Worm (Caenorhabditis elegans) whole organism, late embryonic: ENCODE data around the gene F12D9.2.

Source experiments
- C08G9.2 ChIP-seq: sonication (generic microtip); optimal IDR thresholded peaks from 2 replicates; lab custom pipeline; 2016; ENCODE audit warnings: mild to moderate bottlenecking, missing genetic modification characterization, moderate library complexity, missing compliant biosample characterization
- C38D4.7 ChIP-seq: fragments of 200-800 bp; sonication (Bioruptor generic); optimal IDR thresholded peaks from 2 replicates; lab custom pipeline; 2018; ENCODE audit warnings: mild to moderate bottlenecking, missing genetic modification characterization, moderate library complexity, missing compliant biosample characterization
- K02D7.2 ChIP-seq: sonication (generic microtip); optimal IDR thresholded peaks from 2 replicates; lab custom pipeline; 2017; ENCODE audit warnings: mild to moderate bottlenecking, missing genetic modification characterization, missing compliant biosample characterization
- K09A11.1 ChIP-seq: sonication (generic microtip); optimal IDR thresholded peaks from 2 replicates; lab custom pipeline; 2017; ENCODE audit warnings: antibody characterized with exemption, mild to moderate bottlenecking, missing genetic modification characterization, missing compliant biosample characterization; ENCODE audit not compliant: insufficient read depth
- T23F11.4 ChIP-seq: fragments of 200-800 bp; sonication (Bioruptor generic); optimal IDR thresholded peaks from 2 replicates; lab custom pipeline; 2018; ENCODE audit warnings: mild to moderate bottlenecking, missing genetic modification characterization, missing compliant biosample characterization
- ama-1 ChIP-seq: fragments of 150-350 bp; optimal IDR thresholded peaks from 2 replicates; lab custom pipeline; 2014
- ceh-14 ChIP-seq: sonication (generic microtip); optimal IDR thresholded peaks from 2 replicates; lab custom pipeline; 2016; ENCODE audit warnings: missing genotype, missing genetic modification characterization, missing compliant biosample characterization
- ceh-18 ChIP-seq: sonication (generic microtip); optimal IDR thresholded peaks from 2 replicates; lab custom pipeline; 2016; ENCODE audit warnings: missing genetic modification characterization, missing compliant biosample characterization
- ceh-2 ChIP-seq: sonication (generic microtip); optimal IDR thresholded peaks from 2 replicates; lab custom pipeline; 2016; ENCODE audit warnings: missing genotype, missing genetic modification characterization, missing compliant biosample characterization
- ceh-22 ChIP-seq: sonication (generic microtip); optimal IDR thresholded peaks from 2 replicates; lab custom pipeline; 2017; ENCODE audit warnings: missing biosample characterization, missing genetic modification characterization
- ceh-30 ChIP-seq: fragments of 150-350 bp; optimal IDR thresholded peaks from 2 replicates; lab custom pipeline; 2014; ENCODE audit warnings: missing biosample characterization, missing genetic modification characterization
- ceh-31 ChIP-seq: sonication (generic microtip); optimal IDR thresholded peaks from 2 replicates; lab custom pipeline; 2016; ENCODE audit warnings: missing genetic modification characterization, missing compliant biosample characterization
- ceh-34 ChIP-seq: sonication (generic microtip); optimal IDR thresholded peaks from 2 replicates; lab custom pipeline; 2016; ENCODE audit warnings: mild to moderate bottlenecking, missing genetic modification characterization, missing compliant biosample characterization
- ceh-45 ChIP-seq: fragments of 200-800 bp; sonication (Bioruptor generic); IDR thresholded peaks from 2 replicates; pipeline ENCODE4 v1.3.6; 2022; ENCODE audit warnings: missing genetic modification reagents, missing genetic modification characterization, missing compliant biosample characterization
- ceh-48 ChIP-seq: sonication (generic microtip); optimal IDR thresholded peaks from 2 replicates; lab custom pipeline; 2016; ENCODE audit warnings: missing genetic modification characterization, inconsistent platforms, missing compliant biosample characterization
- ceh-9 ChIP-seq: sonication (generic microtip); optimal IDR thresholded peaks from 2 replicates; lab custom pipeline; 2016; ENCODE audit warnings: mild to moderate bottlenecking, missing genetic modification characterization, inconsistent platforms, missing compliant biosample characterization
- che-1 ChIP-seq: sonication (generic microtip); optimal IDR thresholded peaks from 2 replicates; lab custom pipeline; 2016; ENCODE audit warnings: mild to moderate bottlenecking, missing genetic modification characterization, missing compliant biosample characterization
- dmd-4 ChIP-seq: sonication (generic microtip); optimal IDR thresholded peaks from 2 replicates; lab custom pipeline; 2016; ENCODE audit warnings: borderline replicate concordance, missing genetic modification characterization, missing compliant biosample characterization
- dve-1 ChIP-seq: sonication (generic microtip); optimal IDR thresholded peaks from 2 replicates; lab custom pipeline; 2017; ENCODE audit warnings: antibody characterized with exemption, mild to moderate bottlenecking, missing genetic modification characterization, missing compliant biosample characterization
- elt-4 ChIP-seq: sonication (generic microtip); optimal IDR thresholded peaks from 2 replicates; lab custom pipeline; 2016; ENCODE audit warnings: missing genetic modification characterization, missing compliant biosample characterization
- ets-4 ChIP-seq: sonication (generic microtip); optimal IDR thresholded peaks from 2 replicates; lab custom pipeline; 2016; ENCODE audit warnings: missing genetic modification characterization, missing compliant biosample characterization
- eyg-1 ChIP-seq: sonication (generic microtip); optimal IDR thresholded peaks from 2 replicates; lab custom pipeline; 2016; ENCODE audit warnings: missing genotype, missing genetic modification characterization, missing compliant biosample characterization
- fkh-10 ChIP-seq: fragments of 150-350 bp; optimal IDR thresholded peaks from 2 replicates; lab custom pipeline; 2014; ENCODE audit warnings: missing biosample characterization, missing genetic modification reagents, missing genetic modification characterization
- fkh-6 ChIP-seq: sonication (generic microtip); optimal IDR thresholded peaks from 2 replicates; lab custom pipeline; 2016; ENCODE audit warnings: missing genetic modification characterization, missing compliant biosample characterization
- hlh-13 ChIP-seq: fragments of 200-800 bp; sonication (Bioruptor generic); optimal IDR thresholded peaks from 2 replicates; lab custom pipeline; 2018; ENCODE audit warnings: mild to moderate bottlenecking, missing genetic modification characterization, missing compliant biosample characterization
- hlh-30 ChIP-seq: sonication (generic microtip); optimal IDR thresholded peaks from 2 replicates; lab custom pipeline; 2017; ENCODE audit warnings: antibody characterized with exemption, missing genetic modification characterization, missing compliant biosample characterization; ENCODE audit not compliant: insufficient read depth
- hlh-6 ChIP-seq: sonication (generic microtip); optimal IDR thresholded peaks from 2 replicates; lab custom pipeline; 2016; ENCODE audit warnings: missing genotype, missing genetic modification characterization, missing compliant biosample characterization
- hlh-8 ChIP-seq: sonication (generic microtip); optimal IDR thresholded peaks from 2 replicates; lab custom pipeline; 2016; ENCODE audit warnings: missing genotype, missing genetic modification characterization, missing compliant biosample characterization
- lim-6 ChIP-seq: sonication (generic microtip); optimal IDR thresholded peaks from 2 replicates; lab custom pipeline; 2016; ENCODE audit warnings: missing genetic modification characterization, missing compliant biosample characterization
- mec-3 ChIP-seq: sonication (generic microtip); optimal IDR thresholded peaks from 2 replicates; lab custom pipeline; 2016; ENCODE audit warnings: borderline replicate concordance, missing genetic modification characterization, missing compliant biosample characterization
- nfya-1 ChIP-seq: sonication (generic microtip); optimal IDR thresholded peaks from 2 replicates; lab custom pipeline; 2017; ENCODE audit warnings: missing genetic modification characterization, mild to moderate bottlenecking, missing compliant biosample characterization, antibody characterized with exemption, moderate library complexity
- nhr-11 ChIP-seq: fragments of 150-350 bp; optimal IDR thresholded peaks from 2 replicates; lab custom pipeline; 2014; ENCODE audit warnings: missing biosample characterization, missing genetic modification characterization
- nhr-232 ChIP-seq: sonication (generic microtip); optimal IDR thresholded peaks from 2 replicates; lab custom pipeline; 2016; ENCODE audit warnings: missing genetic modification characterization, missing compliant biosample characterization
- npax-4 ChIP-seq: sonication (generic microtip); optimal IDR thresholded peaks from 2 replicates; lab custom pipeline; 2016; ENCODE audit warnings: missing genetic modification characterization, missing compliant biosample characterization
- pag-3 ChIP-seq: sonication (generic microtip); optimal IDR thresholded peaks from 2 replicates; lab custom pipeline; 2016; ENCODE audit warnings: missing compliant biosample characterization, missing genetic modification characterization, borderline replicate concordance
- pax-1 ChIP-seq: fragments of 150-350 bp; optimal IDR thresholded peaks from 2 replicates; lab custom pipeline; 2014; ENCODE audit warnings: missing biosample characterization, missing genetic modification characterization
- pha-4 ChIP-seq: fragments of 150-350 bp; optimal IDR thresholded peaks from 2 replicates; lab custom pipeline; 2018; ENCODE audit warnings: missing biosample characterization, missing genetic modification reagents, missing genetic modification characterization
- pros-1 ChIP-seq: fragments of 150-350 bp; optimal IDR thresholded peaks from 2 replicates; lab custom pipeline; 2014; ENCODE audit warnings: missing biosample characterization, missing genetic modification reagents, missing genetic modification characterization
- ref-2 ChIP-seq: sonication (generic microtip); optimal IDR thresholded peaks from 2 replicates; lab custom pipeline; 2016; ENCODE audit warnings: missing genetic modification characterization, missing compliant biosample characterization
- rnt-1 ChIP-seq: sonication (generic microtip); optimal IDR thresholded peaks from 2 replicates; lab custom pipeline; 2016; ENCODE audit warnings: missing genetic modification characterization, missing compliant biosample characterization
- sox-4 ChIP-seq: sonication (generic microtip); optimal IDR thresholded peaks from 2 replicates; lab custom pipeline; 2017; ENCODE audit warnings: mild to moderate bottlenecking, missing genetic modification characterization, inconsistent platforms, missing compliant biosample characterization
- syd-9 ChIP-seq: sonication (generic microtip); optimal IDR thresholded peaks from 2 replicates; lab custom pipeline; 2016; ENCODE audit warnings: mild to moderate bottlenecking, missing genetic modification characterization, moderate library complexity, missing compliant biosample characterization
- ttx-3 ChIP-seq: sonication (generic microtip); optimal IDR thresholded peaks from 2 replicates; lab custom pipeline; 2016; ENCODE audit warnings: missing genetic modification reagents, missing genetic modification characterization, missing compliant biosample characterization
- unc-3 ChIP-seq, 2 experiments: fragments of 200-800 bp in 1 of 2; sonication (Bioruptor generic) in 1 of 2; sonication (generic microtip) in 1 of 2; conservative IDR thresholded peaks in 1 of 2; optimal IDR thresholded peaks in 1 of 2; 2 replicates each; pipeline versions ENCODE4 v1.3.6 to Lab custom; 2016 to 2022; ENCODE audit warnings: missing compliant biosample characterization in 2 of 2, missing genetic modification characterization in 2 of 2, missing genetic modification reagents in 1 of 2
- unc-55 ChIP-seq: sonication (generic microtip); optimal IDR thresholded peaks from 2 replicates; lab custom pipeline; 2017; ENCODE audit warnings: missing biosample characterization, missing genetic modification reagents, missing genetic modification characterization
- zip-5 ChIP-seq: sonication (generic microtip); optimal IDR thresholded peaks from 2 replicates; lab custom pipeline; 2016; ENCODE audit warnings: missing genetic modification characterization, missing compliant biosample characterization
- ztf-16 ChIP-seq: sonication (generic microtip); optimal IDR thresholded peaks from 2 replicates; lab custom pipeline; 2017; ENCODE audit warnings: missing genetic modification characterization, missing compliant biosample characterization

Gene F12D9.2

ce11 chrX:8638679-8639184 lies 8.2 kb downstream of the F12D9.2 start (continued):
- no peak for TF ChIP-seq lim-6
- TF ChIP-seq zip-5 (tag; lab: Kevin White, UChicago): peak; percentile 38
- peak; percentile 47 for TF ChIP-seq T23F11.4 (GFP tag; lab: Kevin White, UChicago)
- peak; percentile 19 for TF ChIP-seq hlh-13 (GFP tag; lab: Kevin White, UChicago)
- no peak for TF ChIP-seq ceh-9 (tag; lab: Kevin White, UChicago)
- TF ChIP-seq nfya-1 (tag; lab: Kevin White, UChicago): no peak
- no peak for TF ChIP-seq ceh-30 (tag; lab: Kevin White, UChicago)
- TF ChIP-seq pax-1 (tag; lab: Kevin White, UChicago): no peak
- TF ChIP-seq dve-1 (tag; lab: Kevin White, UChicago): no peak
- no peak for TF ChIP-seq C08G9.2 (tag; lab: Kevin White, UChicago)
- no peak for TF ChIP-seq K09A11.1 (tag; lab: Kevin White, UChicago)
- TF ChIP-seq hlh-8 (tag; lab: Kevin White, UChicago): no peak
- no peak for TF ChIP-seq unc-55 (GFP tag; lab: Kevin White, UChicago)
- no peak for TF ChIP-seq ceh-31 (tag; lab: Kevin White, UChicago)
- TF ChIP-seq che-1: peak; percentile 1
- no peak for TF ChIP-seq ets-4 (tag; lab: Kevin White, UChicago)
- peak; percentile 56 for TF ChIP-seq sox-4 (tag; lab: Kevin White, UChicago)
- peak; percentile 28 for TF ChIP-seq npax-4
- TF ChIP-seq K02D7.2: no peak
- no peak for TF ChIP-seq nhr-11 (tag; lab: Kevin White, UChicago)
- no peak for TF ChIP-seq ceh-18 (tag; lab: Kevin White, UChicago)
- TF ChIP-seq unc-3 (GFP tag; conservative IDR thresholded peaks at IDR 0.05; lab: Robert Waterston, UW): peak; percentile 48; the same call in 1 of the 2 replicates
- peak; percentile 18 for TF ChIP-seq unc-3 (tag; optimal IDR thresholded peaks at IDR 0.05; lab: Kevin White, UChicago)
- TF ChIP-seq eyg-1 (tag; lab: Kevin White, UChicago): peak; percentile 9
- peak; percentile 23; the same call in 1 of the 2 replicates for TF ChIP-seq ceh-45 (GFP tag; lab: Robert Waterston, UW)
- no peak for TF ChIP-seq hlh-6 (tag; lab: Kevin White, UChicago)
- TF ChIP-seq ref-2: no peak
- no peak for TF ChIP-seq pha-4 (tag; lab: Kevin White, UChicago)
- TF ChIP-seq nhr-232 (tag; lab: Kevin White, UChicago): peak; percentile 58
- no peak for TF ChIP-seq ama-1 (lab: Kevin White, UChicago)
- TF ChIP-seq C38D4.7 (GFP tag; lab: Kevin White, UChicago): peak; percentile 68
- TF ChIP-seq mec-3: no peak
- TF ChIP-seq ttx-3: peak; percentile 48
- no peak for TF ChIP-seq rnt-1 (tag; lab: Kevin White, UChicago)
- TF ChIP-seq ceh-2 (tag; lab: Kevin White, UChicago): peak; percentile 10
- TF ChIP-seq fkh-10: no peak
- TF ChIP-seq ceh-34 (tag; lab: Kevin White, UChicago): peak; percentile 32
- TF ChIP-seq pros-1 (tag; lab: Kevin White, UChicago): no peak
- peak; percentile 27 for TF ChIP-seq syd-9
- no peak for TF ChIP-seq elt-4
- TF ChIP-seq dmd-4 (tag; lab: Kevin White, UChicago): no peak

DNA sequence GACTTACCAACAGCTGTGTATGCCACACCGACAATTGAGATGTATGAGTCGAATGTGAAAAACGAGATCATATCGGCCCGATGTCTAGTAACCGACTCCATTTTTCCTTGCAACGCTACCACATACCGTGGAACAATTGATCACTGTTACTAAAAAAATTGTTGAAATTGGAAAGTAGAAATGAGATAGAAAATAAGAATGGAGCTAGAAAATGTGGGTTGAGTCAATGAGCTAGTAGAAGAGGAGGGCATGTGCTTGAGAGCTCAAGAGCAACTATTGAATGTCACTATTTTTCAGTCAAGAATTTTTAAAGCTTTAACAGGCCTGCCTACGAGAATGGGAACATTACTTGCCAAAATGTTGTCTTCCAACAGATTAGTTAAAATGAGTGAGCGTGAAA lies 21.8 kb downstream of the F12D9.2 start, which contains the start of gene K01A12.3:
K01A12.3 (minus strand) TSS at position 101 of the 400 bp plus-strand sequence.
- TF ChIP-seq ceh-14: no peak
- TF ChIP-seq lim-6: no peak
- TF ChIP-seq mec-3: no peak
- TF ChIP-seq fkh-6: no peak
- no peak for TF ChIP-seq T23F11.4 (GFP tag; lab: Kevin White, UChicago)
- TF ChIP-seq K09A11.1 (tag; lab: Kevin White, UChicago): no peak
- no peak for TF ChIP-seq unc-55 (GFP tag; lab: Kevin White, UChicago)
- no peak for TF ChIP-seq ceh-22 (tag; lab: Kevin White, UChicago)
- TF ChIP-seq ztf-16: no peak
- no peak for TF ChIP-seq hlh-30 (tag; lab: Kevin White, UChicago)
- TF ChIP-seq ceh-2 (tag; lab: Kevin White, UChicago): no peak
- TF ChIP-seq sox-4 (tag; lab: Kevin White, UChicago): no peak
- no peak for TF ChIP-seq unc-3 (GFP tag; conservative IDR thresholded peaks at IDR 0.05; lab: Robert Waterston, UW)
- TF ChIP-seq unc-3 (tag; optimal IDR thresholded peaks at IDR 0.05; lab: Kevin White, UChicago): no peak
- no peak for TF ChIP-seq pag-3 (tag; lab: Kevin White, UChicago)
- TF ChIP-seq nhr-232 (tag; lab: Kevin White, UChicago): no peak
- no peak for TF ChIP-seq ceh-48 (tag; lab: Kevin White, UChicago)
- TF ChIP-seq, all 69 proteins: peak for 0
